ENCODE assay signal across 3 fruit fly cellular contexts in genomic region chr3L:15775498-15775897, dm6.
TF ChIP-seq lines count a peak whose summit lies in the region.

No protein-coding gene starts in this region.

- TF ChIP-seq CTCF in whole organism, embryonic (GFP tag; optimal IDR thresholded peaks at IDR 0.05; lab: Kevin White, UChicago), result no peak

TF ChIP-seq in whole organism, embryonic, 481 proteins besides CTCF, POLR2A, EP300 and RAD21 (continues in another document):
- TF ChIP-seq CG4617 (GFP tag; optimal IDR thresholded peaks at IDR 0.05; lab: Kevin White, UChicago; ENCODE audit: borderline replicate concordance) (no peak), oc (tag; optimal IDR thresholded peaks at IDR 0.05; lab: Kevin White, UChicago) (no peak), gfzf (GFP tag; optimal IDR thresholded peaks at IDR 0.05; lab: Kevin White, UChicago) (no peak), CG15601 (tag; optimal IDR thresholded peaks at IDR 0.05; lab: Kevin White, UChicago) (no peak), CG3281 (GFP tag; optimal IDR thresholded peaks at IDR 0.05; lab: Kevin White, UChicago) (peak; percentile 0), Sin3A (optimal IDR thresholded peaks at IDR 0.05; lab: Kevin White, UChicago) (no peak), Hmx (GFP tag; optimal IDR thresholded peaks at IDR 0.05; lab: Kevin White, UChicago) (no peak), Mad (GFP tag; optimal IDR thresholded peaks at IDR 0.05; lab: Kevin White, UChicago) (no peak), Nf-YA (GFP tag; IDR thresholded peaks at IDR 0.05; lab: Robert Waterston, UW) (no peak), bsh (GFP tag; optimal IDR thresholded peaks at IDR 0.05; lab: Kevin White, UChicago) (peak in 1 of 2 experiments; percentile 48), dmrt11E (tag; optimal IDR thresholded peaks at IDR 0.05; lab: Kevin White, UChicago) (peak; percentile 52), wor (GFP tag; IDR thresholded peaks at IDR 0.05; lab: Robert Waterston, UW) (no peak), CG8388 (GFP tag; optimal IDR thresholded peaks at IDR 0.05; lab: Kevin White, UChicago) (peak; percentile 20), HmgD (GFP tag; optimal IDR thresholded peaks at IDR 0.05; lab: Kevin White, UChicago) (no peak), ab (GFP tag; optimal IDR thresholded peaks at IDR 0.05; lab: Kevin White, UChicago) (no peak), CG43689 (GFP tag; IDR thresholded peaks at IDR 0.05; lab: Robert Waterston, UW) (no peak), pnt (GFP tag; optimal IDR thresholded peaks at IDR 0.05; lab: Kevin White, UChicago) (no peak), CG10209 (GFP tag; optimal IDR thresholded peaks at IDR 0.05; lab: Kevin White, UChicago) (peak; percentile 31), zen2 (GFP tag; IDR thresholded peaks at IDR 0.05; lab: Robert Waterston, UW; ENCODE audit: partially characterized antibody) (no peak), otp (GFP tag; IDR thresholded peaks at IDR 0.05; lab: Robert Waterston, UW) (no peak), zf30C (GFP tag; optimal IDR thresholded peaks at IDR 0.05; lab: Kevin White, UChicago) (no peak), sens (GFP tag; lab: Kevin White, UChicago) (peak; percentile 48), Dfd (GFP tag; optimal IDR thresholded peaks at IDR 0.05; lab: Kevin White, UChicago) (no peak), CG4730 (GFP tag; IDR thresholded peaks at IDR 0.05; lab: Robert Waterston, UW) (no peak), CG10543 (GFP tag; optimal IDR thresholded peaks at IDR 0.05; lab: Kevin White, UChicago) (no peak), insv (GFP tag; optimal IDR thresholded peaks at IDR 0.05; lab: Kevin White, UChicago) (no peak), ci (GFP tag; IDR thresholded peaks at IDR 0.05; lab: Robert Waterston, UW) (no peak), phol (tag; optimal IDR thresholded peaks at IDR 0.05; lab: Kevin White, UChicago) (peak; percentile 60), Aef1 (GFP tag; IDR thresholded peaks at IDR 0.05; lab: Robert Waterston, UW) (no peak), sc (optimal IDR thresholded peaks at IDR 0.05; lab: Kevin White, UChicago) (no peak), sc (GFP tag; optimal IDR thresholded peaks at IDR 0.05; lab: Kevin White, UChicago) (no peak), CG6254 (GFP tag; optimal IDR thresholded peaks at IDR 0.05; lab: Kevin White, UChicago) (no peak)

TF ChIP-seq in whole organism, prepupa, 60 proteins besides CTCF, POLR2A, EP300 and RAD21:
- TF ChIP-seq lz (GFP tag; optimal IDR thresholded peaks at IDR 0.05; lab: Kevin White, UChicago) (no peak), CG10631 (GFP tag; optimal IDR thresholded peaks at IDR 0.05; lab: Kevin White, UChicago) (no peak), CG31627 (GFP tag; optimal IDR thresholded peaks at IDR 0.05; lab: Kevin White, UChicago) (no peak), salr (GFP tag; optimal IDR thresholded peaks at IDR 0.05; lab: Kevin White, UChicago) (no peak), CG3032 (tag; optimal IDR thresholded peaks at IDR 0.05; lab: Kevin White, UChicago) (peak; percentile 19), CG15336 (GFP tag; IDR thresholded peaks at IDR 0.05; lab: Robert Waterston, UW) (no peak), vri (GFP tag; optimal IDR thresholded peaks at IDR 0.05; lab: Kevin White, UChicago) (no peak), Lpt (GFP tag; optimal IDR thresholded peaks at IDR 0.05; lab: Kevin White, UChicago) (no peak), Hr39 (GFP tag; optimal IDR thresholded peaks at IDR 0.05; lab: Kevin White, UChicago) (no peak), OdsH (GFP tag; optimal IDR thresholded peaks at IDR 0.05; lab: Kevin White, UChicago) (no peak), svp (GFP tag; lab: Kevin White, UChicago) (no peak), eg (GFP tag; IDR thresholded peaks at IDR 0.05; lab: Robert Waterston, UW) (no peak), CG32006 (GFP tag; optimal IDR thresholded peaks at IDR 0.05; lab: Kevin White, UChicago) (peak; percentile 35), Ets21C (GFP tag; optimal IDR thresholded peaks at IDR 0.05; lab: Kevin White, UChicago) (no peak), Ets96B (tag; optimal IDR thresholded peaks at IDR 0.05; lab: Kevin White, UChicago) (peak; percentile 1), net (GFP tag; optimal IDR thresholded peaks at IDR 0.05; lab: Kevin White, UChicago) (no peak), CG10669 (GFP tag; optimal IDR thresholded peaks at IDR 0.05; lab: Kevin White, UChicago) (no peak), Eip93F (GFP tag; optimal IDR thresholded peaks at IDR 0.05; lab: Kevin White, UChicago) (no peak), Met (GFP tag; optimal IDR thresholded peaks at IDR 0.05; lab: Kevin White, UChicago) (no peak), fd59A (GFP tag; optimal IDR thresholded peaks at IDR 0.05; lab: Kevin White, UChicago) (no peak), acj6 (GFP tag; optimal IDR thresholded peaks at IDR 0.05; lab: Kevin White, UChicago) (no peak), CG8319 (GFP tag; optimal IDR thresholded peaks at IDR 0.05; lab: Kevin White, UChicago) (no peak), CG34406 (GFP tag; optimal IDR thresholded peaks at IDR 0.05; lab: Kevin White, UChicago) (no peak), Eip78C (GFP tag; lab: Kevin White, UChicago) (peak; percentile 58), CG11762 (GFP tag; optimal IDR thresholded peaks at IDR 0.05; lab: Kevin White, UChicago; ENCODE audit: insufficient read depth) (no peak), Eip75B (GFP tag; optimal IDR thresholded peaks at IDR 0.05; lab: Kevin White, UChicago) (no peak), spab (GFP tag; optimal IDR thresholded peaks at IDR 0.05; lab: Kevin White, UChicago) (no peak)

TF ChIP-seq in whole organism, pupa, 21 proteins besides CTCF, POLR2A, EP300 and RAD21:
- peak; percentile 25 for TF ChIP-seq CG9948 (tag; optimal IDR thresholded peaks at IDR 0.05; lab: Kevin White, UChicago)
- no peak for TF ChIP-seq rn (GFP tag; IDR thresholded peaks at IDR 0.05; lab: Robert Waterston, UW)
- peak; percentile 50 for TF ChIP-seq CG14655 (GFP tag; optimal IDR thresholded peaks at IDR 0.05; lab: Kevin White, UChicago)
- peak; percentile 7 for TF ChIP-seq CG8301 (tag; optimal IDR thresholded peaks at IDR 0.05; lab: Kevin White, UChicago)
- no peak for TF ChIP-seq Ets98B (GFP tag; IDR thresholded peaks at IDR 0.05; lab: Robert Waterston, UW)
- TF ChIP-seq D1 (tag; optimal IDR thresholded peaks at IDR 0.05; lab: Kevin White, UChicago), result no peak
- TF ChIP-seq fd96Ca (GFP tag; IDR thresholded peaks at IDR 0.05; lab: Robert Waterston, UW), result no peak
- TF ChIP-seq gl (tag; optimal IDR thresholded peaks at IDR 0.05; lab: Kevin White, UChicago), result no peak
- TF ChIP-seq CG8159 (tag; optimal IDR thresholded peaks at IDR 0.05; lab: Kevin White, UChicago), result peak; percentile 43

Comparison
In these comparisons a context has a peak if more than half of its experiments do, and no peak if none do; other contexts are left out.
1. Of the 7 proteins assayed by ChIP-seq in both whole organism, embryonic and whole organism, prepupa: peak only in whole organism, embryonic: Blimp-1 and Sox102F; only in whole organism, prepupa: none; in both: none; in neither: 5.